Worm (Caenorhabditis elegans) whole organism, L2 larva: ENCODE results near the gene sri-39.
"Not testable (repeated sequence)": the region's sequence is repeated elsewhere in the genome, so short reads cannot be mapped to it uniquely, and the experiment has no call there.

Experiments used
- F13H6.1 ChIP-seq: sonication (generic microtip); optimal IDR thresholded peaks from 2 replicates; lab custom pipeline; 2016; ENCODE audit warnings: missing genetic modification characterization, missing compliant biosample characterization
- Y55F3AM.14 ChIP-seq: fragments of 200-800 bp; sonication (Bioruptor generic); optimal IDR thresholded peaks from 2 replicates; lab custom pipeline; 2018; ENCODE audit warnings: mild to moderate bottlenecking, missing genetic modification characterization, missing compliant biosample characterization
- blmp-1 ChIP-seq: sonication (generic microtip); optimal IDR thresholded peaks from 2 replicates; lab custom pipeline; 2017; ENCODE audit warnings: missing genetic modification characterization, mild to moderate bottlenecking, missing compliant biosample characterization, antibody characterized with exemption, moderate library complexity; ENCODE audit not compliant: insufficient read depth
- ceh-16 ChIP-seq: fragments of 150-350 bp; optimal IDR thresholded peaks from 2 replicates; lab custom pipeline; 2014; ENCODE audit warnings: missing biosample characterization, missing genetic modification characterization
- crh-2 ChIP-seq: sonication (generic microtip); optimal IDR thresholded peaks from 2 replicates; lab custom pipeline; 2017; ENCODE audit warnings: missing biosample characterization, missing genetic modification characterization
- dmd-4 ChIP-seq: sonication (generic microtip); optimal IDR thresholded peaks from 2 replicates; lab custom pipeline; 2017; ENCODE audit warnings: missing biosample characterization, missing genetic modification characterization
- elt-1 ChIP-seq: fragments of 150-350 bp; optimal IDR thresholded peaks from 2 replicates; lab custom pipeline; 2014; ENCODE audit warnings: missing biosample characterization, missing genetic modification characterization
- fos-1 ChIP-seq: fragments of 150-350 bp; optimal IDR thresholded peaks from 2 replicates; lab custom pipeline; 2014; ENCODE audit warnings: missing biosample characterization, missing genetic modification characterization
- gmeb-1 ChIP-seq: fragments of 150-350 bp; optimal IDR thresholded peaks from 2 replicates; lab custom pipeline; 2014; ENCODE audit warnings: missing biosample characterization, missing genetic modification characterization
- lin-11 ChIP-seq: fragments of 150-350 bp; sonication (generic microtip); optimal IDR thresholded peaks from 2 replicates; lab custom pipeline; 2014; ENCODE audit warnings: missing biosample characterization, missing genetic modification characterization, inconsistent platforms, mixed read lengths
- lin-13 ChIP-seq: fragments of 150-350 bp; optimal IDR thresholded peaks from 2 replicates; lab custom pipeline; 2014; ENCODE audit warnings: missing biosample characterization, missing genetic modification reagents, missing genetic modification characterization
- lin-39 ChIP-seq: fragments of 150-350 bp; optimal IDR thresholded peaks from 2 replicates; lab custom pipeline; 2014; ENCODE audit warnings: missing biosample characterization, missing genetic modification reagents, missing genetic modification characterization
- lsy-2 ChIP-seq, 2 experiments: fragments of 150-350 bp in 1 of 2; sonication (generic microtip) in 1 of 2; optimal IDR thresholded peaks; 2 replicates each; lab custom pipeline; 2014 to 2017; ENCODE audit warnings: missing biosample characterization in 2 of 2, missing genetic modification characterization in 2 of 2
- mab-5 ChIP-seq: fragments of 150-350 bp; optimal IDR thresholded peaks from 2 replicates; lab custom pipeline; 2014; ENCODE audit warnings: missing biosample characterization, missing genetic modification characterization
- mbf-1 ChIP-seq: sonication (generic microtip); optimal IDR thresholded peaks from 2 replicates; lab custom pipeline; 2017; ENCODE audit warnings: missing biosample characterization, missing genetic modification characterization
- mdl-1 ChIP-seq, 2 experiments: fragments of 150-350 bp in 1 of 2; sonication (generic microtip) in 1 of 2; optimal IDR thresholded peaks; 2 replicates each; lab custom pipeline; 2017; ENCODE audit warnings: missing biosample characterization in 2 of 2, missing genetic modification characterization in 2 of 2
- nhr-10 ChIP-seq: sonication (generic microtip); optimal IDR thresholded peaks from 2 replicates; lab custom pipeline; 2017; ENCODE audit warnings: missing biosample characterization, missing genetic modification characterization
- nhr-11 ChIP-seq: fragments of 150-350 bp; optimal IDR thresholded peaks from 2 replicates; lab custom pipeline; 2014; ENCODE audit warnings: missing biosample characterization, missing genetic modification characterization
- nhr-12 ChIP-seq: fragments of 150-350 bp; optimal IDR thresholded peaks from 2 replicates; lab custom pipeline; 2014; ENCODE audit warnings: missing biosample characterization, missing genetic modification characterization
- nhr-21 ChIP-seq: fragments of 150-350 bp; optimal IDR thresholded peaks from 2 replicates; lab custom pipeline; 2014; ENCODE audit warnings: missing biosample characterization, missing genetic modification characterization
- nhr-23 ChIP-seq: fragments of 150-350 bp; optimal IDR thresholded peaks from 2 replicates; lab custom pipeline; 2014; ENCODE audit warnings: missing biosample characterization, missing genetic modification reagents, missing genetic modification characterization
- nhr-237 ChIP-seq: fragments of 150-350 bp; optimal IDR thresholded peaks from 2 replicates; lab custom pipeline; 2014; ENCODE audit warnings: missing biosample characterization, missing genetic modification characterization
- nhr-25 ChIP-seq: fragments of 150-350 bp; sonication (generic microtip); optimal IDR thresholded peaks from 3 replicates; lab custom pipeline; 2014; ENCODE audit warnings: missing biosample characterization, missing genetic modification characterization
- nhr-6 ChIP-seq: fragments of 150-350 bp; optimal IDR thresholded peaks from 2 replicates; lab custom pipeline; 2014; ENCODE audit warnings: missing biosample characterization, missing genetic modification characterization
- sma-3 ChIP-seq: sonication (generic microtip); optimal IDR thresholded peaks from 2 replicates; lab custom pipeline; 2016; ENCODE audit warnings: missing genetic modification reagents, missing genetic modification characterization, missing compliant biosample characterization
- sma-9 ChIP-seq, 2 experiments: fragments of 150-350 bp in 1 of 2; sonication (generic microtip) in 1 of 2; optimal IDR thresholded peaks; 2 replicates each; lab custom pipeline; 2014 to 2016; ENCODE audit warnings: missing genetic modification characterization in 2 of 2, mild to moderate bottlenecking in 1 of 2, missing biosample characterization in 1 of 2, missing compliant biosample characterization in 1 of 2, missing genetic modification reagents in 1 of 2, moderate library complexity in 1 of 2
- unc-55 ChIP-seq: fragments of 150-350 bp; sonication (generic microtip); optimal IDR thresholded peaks from 3 replicates; lab custom pipeline; 2014; ENCODE audit warnings: missing biosample characterization, missing genetic modification reagents, missing genetic modification characterization
- zag-1 ChIP-seq: fragments of 150-350 bp; optimal IDR thresholded peaks from 2 replicates; lab custom pipeline; 2014; ENCODE audit warnings: missing biosample characterization, missing genetic modification characterization
- ztf-11 ChIP-seq: sonication (generic microtip); optimal IDR thresholded peaks from 2 replicates; lab custom pipeline; 2017; ENCODE audit warnings: missing biosample characterization, missing genetic modification characterization

sri-39 gene

DNA sequence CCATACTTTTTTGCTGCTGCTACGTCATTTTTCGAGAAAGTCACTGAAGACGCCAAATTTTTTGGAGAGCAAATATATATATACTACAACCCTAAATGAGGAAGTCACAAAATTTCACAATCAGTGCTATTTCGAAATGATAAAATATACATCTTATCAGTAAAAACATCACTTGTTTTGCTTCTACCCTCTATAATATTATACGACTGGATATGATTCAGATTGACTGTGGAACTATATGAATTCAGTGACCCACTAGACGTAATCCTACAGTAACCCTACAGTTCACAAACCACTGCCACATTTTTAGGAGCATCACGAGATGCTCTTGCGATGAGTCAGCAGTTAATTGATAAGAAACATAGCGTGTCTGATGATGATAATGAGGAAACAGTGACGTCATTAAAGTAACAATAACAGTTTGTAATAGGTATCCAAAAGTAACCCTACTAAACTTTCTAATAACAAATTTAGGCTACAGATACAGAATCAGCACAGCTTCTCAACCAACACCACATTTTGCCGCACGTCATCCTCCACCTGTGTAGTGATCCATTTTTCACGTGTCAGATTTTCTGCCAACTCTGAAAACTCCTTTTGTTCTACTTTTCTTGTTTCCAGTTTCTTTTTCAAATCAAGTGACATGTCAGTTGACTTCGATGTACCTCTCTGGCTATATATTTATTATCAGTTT is at the start of gene sri-39, which contains the start of gene F33H12.7:
Gene sri-39, plus strand, starts transcription at position 644 of the 694 bp plus-strand sequence.
Gene F33H12.7, minus strand, starts transcription at position 51 of the 694 bp plus-strand sequence.
- TF ChIP-seq sma-3 (GFP tag; lab: Kevin White, UChicago) (no peak), gmeb-1 (tag; lab: Kevin White, UChicago) (peak; percentile 3), sma-9 (GFP tag; optimal IDR thresholded peaks at IDR 0.05; lab: Kevin White, UChicago) (peak; percentile 42), sma-9 (tag; optimal IDR thresholded peaks at IDR 0.05; lab: Kevin White, UChicago) (no peak), crh-2 (tag; lab: Kevin White, UChicago) (peak; percentile 47), dmd-4 (tag; lab: Kevin White, UChicago) (no peak), nhr-10 (tag; lab: Kevin White, UChicago) (no peak), unc-55 (GFP tag; lab: Kevin White, UChicago) (no peak), mbf-1 (no peak), mdl-1 (tag; optimal IDR thresholded peaks at IDR 0.05; lab: Kevin White, UChicago) (no peak), mab-5 (no peak), nhr-237 (tag; lab: Kevin White, UChicago) (no peak), F13H6.1 (tag; lab: Kevin White, UChicago) (no peak), lin-11 (tag; lab: Kevin White, UChicago) (no peak), nhr-11 (no peak), zag-1 (tag; lab: Kevin White, UChicago) (no peak), fos-1 (tag; lab: Kevin White, UChicago) (peak; percentile 89), blmp-1 (tag; lab: Kevin White, UChicago) (no peak)

- TF ChIP-seq lsy-2 (tag; optimal IDR thresholded peaks at IDR 0.05; lab: Kevin White, UChicago) (no peak), nhr-23 (tag; lab: Kevin White, UChicago) (no peak), nhr-21 (tag; lab: Kevin White, UChicago) (no peak), elt-1 (no peak), blmp-1 (tag; lab: Kevin White, UChicago) (no peak), nhr-11 (no peak), nhr-237 (tag; lab: Kevin White, UChicago) (no peak), ceh-16 (tag; lab: Kevin White, UChicago) (no peak)
Measured at ce11 chrII:2537754-2538153, 49.5 kb upstream of the sri-39 start, which contains the start of gene K02F6.7. Gene K02F6.7, minus strand, starts transcription at chrII:2537854.

DNA sequence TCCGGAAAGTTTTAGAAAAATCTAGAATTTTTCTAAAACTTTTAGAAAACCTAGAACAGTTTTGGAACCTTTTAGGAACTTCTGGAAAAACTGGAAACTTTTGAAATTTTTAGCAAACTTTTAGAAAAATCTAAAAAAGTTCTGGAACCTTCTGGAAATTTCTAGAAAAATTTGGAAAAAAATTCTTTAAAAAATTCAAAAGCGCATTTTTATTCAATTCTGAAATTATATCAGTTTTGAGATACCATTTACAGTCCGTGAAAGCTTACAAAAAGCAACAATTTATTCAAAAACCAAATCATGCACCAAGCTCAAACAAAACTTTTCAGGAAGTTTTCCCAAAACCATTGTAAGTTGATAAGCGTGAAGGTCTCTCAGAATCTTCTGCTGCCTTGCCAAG is 49.1 kb upstream of the sri-39 start, which contains the start of gene K02F6.4:
Gene K02F6.4, plus strand, starts transcription at position 301 of the 400 bp plus-strand sequence.
- TF ChIP-seq lin-13: no peak
- TF ChIP-seq, all 48 proteins: peak for 0

DNA sequence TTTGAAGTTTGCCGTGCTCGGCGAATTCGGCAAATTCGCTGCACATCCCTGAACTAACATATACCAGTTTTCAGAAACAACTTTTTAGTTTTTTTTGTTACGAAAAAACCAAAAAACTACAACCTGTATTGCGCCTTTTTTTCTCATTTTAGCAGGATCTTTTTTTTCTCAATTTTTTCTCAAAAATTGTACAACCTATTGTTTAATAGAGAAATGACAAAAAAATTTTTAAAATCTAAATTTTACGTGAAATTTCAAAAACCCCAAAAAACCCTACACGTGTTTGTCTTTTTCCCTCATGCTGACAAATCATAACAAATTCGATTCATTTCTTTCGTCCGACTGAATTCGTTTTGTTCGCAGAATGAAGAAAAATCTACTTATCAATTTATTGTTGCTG is 41.4 kb upstream of the sri-39 start, which contains the start of gene K02F6.3:
Gene K02F6.3, plus strand, starts transcription at position 301 of the 400 bp plus-strand sequence.
- TF ChIP-seq lin-39 (no peak), nhr-12 (no peak)

DNA sequence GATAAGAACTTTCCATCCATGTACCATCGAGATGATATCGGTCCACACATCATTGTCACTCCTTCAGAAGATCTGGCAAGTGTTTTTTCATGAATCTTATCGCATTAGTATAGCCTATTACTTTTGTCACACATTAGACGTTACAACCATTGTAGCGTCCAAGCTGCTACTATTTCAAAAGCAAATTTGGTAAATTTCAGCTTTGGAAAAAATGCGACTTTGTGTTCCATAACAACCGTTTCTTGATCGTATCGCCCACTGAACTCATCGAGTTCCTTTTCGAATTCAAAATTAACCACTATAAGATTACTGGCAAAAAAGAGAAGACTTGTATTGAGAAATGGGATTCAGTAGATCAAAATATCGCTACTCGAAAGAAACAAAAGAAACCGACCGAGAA is 34.3 kb upstream of the sri-39 start:
- TF ChIP-seq lin-11 (tag; lab: Kevin White, UChicago) (no peak), zag-1 (tag; lab: Kevin White, UChicago) (no peak), nhr-6 (no peak), fos-1 (tag; lab: Kevin White, UChicago) (no peak), nhr-25 (no peak)

- TF ChIP-seq ztf-11; lsy-2 (tag; optimal IDR thresholded peaks at IDR 0.05; lab: Kevin White, UChicago); Y55F3AM.14: not testable (repeated sequence)
Measured at ce11 chrII:2553662-2554061, 33.6 kb upstream of the sri-39 start, which contains the start of gene K02F6.1. Gene K02F6.1, plus strand, starts transcription at chrII:2553962.
